Worm (Caenorhabditis elegans) whole organism, mixed stage, embryonic: ENCODE results near the gene unc-60.

Source experiments
- M03D4.4 ChIP-seq: sonication (generic microtip); optimal IDR thresholded peaks from 2 replicates; lab custom pipeline; 2017; ENCODE audit warnings: mild to moderate bottlenecking, missing genetic modification characterization, missing compliant biosample characterization
- bed-3 ChIP-seq: fragments of 200-800 bp; sonication (Bioruptor generic); optimal IDR thresholded peaks from 3 replicates; lab custom pipeline; 2018; ENCODE audit warnings: mild to moderate bottlenecking, missing genetic modification characterization, moderate library complexity, missing compliant biosample characterization
- blmp-1 ChIP-seq: fragments of 150-350 bp; optimal IDR thresholded peaks from 2 replicates; lab custom pipeline; 2014; ENCODE audit warnings: missing biosample characterization, missing genetic modification characterization
- ceh-43 ChIP-seq: fragments of 200-800 bp; sonication (Bioruptor generic); optimal IDR thresholded peaks from 2 replicates; lab custom pipeline; 2018; ENCODE audit warnings: mild to moderate bottlenecking, missing genetic modification characterization, moderate library complexity, missing compliant biosample characterization
- ceh-83 ChIP-seq: fragments of 200-800 bp; sonication (Bioruptor generic); optimal IDR thresholded peaks from 2 replicates; lab custom pipeline; 2018; ENCODE audit warnings: mild to moderate bottlenecking, missing genetic modification characterization, missing compliant biosample characterization
- ces-1 ChIP-seq: fragments of 150-350 bp; optimal IDR thresholded peaks from 2 replicates; lab custom pipeline; 2014; ENCODE audit warnings: missing biosample characterization, missing genetic modification reagents, missing genetic modification characterization
- cnd-1 ChIP-seq: fragments of 200-800 bp; sonication (Bioruptor generic); optimal IDR thresholded peaks from 2 replicates; lab custom pipeline; 2018; ENCODE audit warnings: mild to moderate bottlenecking, missing genetic modification characterization, missing compliant biosample characterization
- drap-1 ChIP-seq: fragments of 200-800 bp; sonication (Bioruptor generic); optimal IDR thresholded peaks from 3 replicates; lab custom pipeline; 2018; ENCODE audit warnings: mild to moderate bottlenecking, missing genetic modification characterization, missing compliant biosample characterization
- elt-1 ChIP-seq: sonication (generic microtip); optimal IDR thresholded peaks from 2 replicates; lab custom pipeline; 2017; ENCODE audit warnings: missing genetic modification characterization, mild to moderate bottlenecking, missing compliant biosample characterization, antibody characterized with exemption, moderate library complexity, borderline replicate concordance; ENCODE audit not compliant: insufficient read depth
- elt-3 ChIP-seq: fragments of 150-350 bp; optimal IDR thresholded peaks from 2 replicates; lab custom pipeline; 2014; ENCODE audit warnings: missing biosample characterization, missing genetic modification characterization
- flh-1 ChIP-seq: fragments of 200-800 bp; sonication (Bioruptor generic); optimal IDR thresholded peaks from 2 replicates; lab custom pipeline; 2018; ENCODE audit warnings: mild to moderate bottlenecking, missing genetic modification characterization, moderate library complexity, missing compliant biosample characterization
- ham-2 ChIP-seq: fragments of 200-800 bp; sonication (Bioruptor generic); optimal IDR thresholded peaks from 2 replicates; lab custom pipeline; 2018; ENCODE audit warnings: mild to moderate bottlenecking, missing genetic modification characterization, missing compliant biosample characterization
- lin-13 ChIP-seq: fragments of 150-350 bp; optimal IDR thresholded peaks from 2 replicates; lab custom pipeline; 2014; ENCODE audit warnings: missing biosample characterization, missing genetic modification characterization
- lsy-2 ChIP-seq: fragments of 150-350 bp; optimal IDR thresholded peaks from 2 replicates; lab custom pipeline; 2014; ENCODE audit warnings: missing biosample characterization, missing genetic modification characterization
- mab-5 ChIP-seq: fragments of 150-350 bp; optimal IDR thresholded peaks from 2 replicates; lab custom pipeline; 2014; ENCODE audit warnings: missing biosample characterization, missing genetic modification characterization
- mep-1 ChIP-seq: fragments of 150-350 bp; optimal IDR thresholded peaks from 2 replicates; lab custom pipeline; 2017; ENCODE audit warnings: missing biosample characterization, missing genetic modification reagents, missing genetic modification characterization, inconsistent platforms
- mls-2 ChIP-seq: sonication (generic microtip); optimal IDR thresholded peaks from 2 replicates; lab custom pipeline; 2016; ENCODE audit warnings: mild to moderate bottlenecking, missing genetic modification characterization, moderate library complexity, missing compliant biosample characterization
- nhr-12 ChIP-seq: fragments of 150-350 bp; optimal IDR thresholded peaks from 2 replicates; lab custom pipeline; 2014; ENCODE audit warnings: missing biosample characterization, missing genetic modification characterization
- nhr-2 ChIP-seq: fragments of 150-350 bp; optimal IDR thresholded peaks from 2 replicates; lab custom pipeline; 2014; ENCODE audit warnings: missing biosample characterization, missing genetic modification characterization
- nhr-237 ChIP-seq: fragments of 150-350 bp; optimal IDR thresholded peaks from 2 replicates; lab custom pipeline; 2014; ENCODE audit warnings: missing biosample characterization, missing genetic modification characterization
- nhr-28 ChIP-seq: fragments of 150-350 bp; optimal IDR thresholded peaks from 2 replicates; lab custom pipeline; 2014; ENCODE audit warnings: missing biosample characterization, missing genetic modification characterization
- nhr-76 ChIP-seq: sonication (generic microtip); optimal IDR thresholded peaks from 2 replicates; lab custom pipeline; 2017; ENCODE audit warnings: missing biosample characterization, missing genetic modification characterization
- snpc-4 ChIP-seq: fragments of 150-350 bp; optimal IDR thresholded peaks from 2 replicates; lab custom pipeline; 2014; ENCODE audit warnings: missing biosample characterization, missing genetic modification characterization
- sptf-1 ChIP-seq: sonication (generic microtip); optimal IDR thresholded peaks from 2 replicates; lab custom pipeline; 2017; ENCODE audit warnings: mild to moderate bottlenecking, missing genetic modification characterization, moderate library complexity, missing compliant biosample characterization
- unc-120 ChIP-seq: sonication (generic microtip); optimal IDR thresholded peaks from 2 replicates; lab custom pipeline; 2017; ENCODE audit warnings: missing genetic modification characterization, missing compliant biosample characterization; ENCODE audit not compliant: poor library complexity, severe bottlenecking
- unc-39 ChIP-seq: fragments of 150-350 bp; optimal IDR thresholded peaks from 2 replicates; lab custom pipeline; 2014; ENCODE audit warnings: missing biosample characterization, missing genetic modification characterization
- unc-62 ChIP-seq: fragments of 150-350 bp; optimal IDR thresholded peaks from 2 replicates; lab custom pipeline; 2014; ENCODE audit warnings: missing biosample characterization, missing genetic modification reagents, missing genetic modification characterization

Gene unc-60

DNA sequence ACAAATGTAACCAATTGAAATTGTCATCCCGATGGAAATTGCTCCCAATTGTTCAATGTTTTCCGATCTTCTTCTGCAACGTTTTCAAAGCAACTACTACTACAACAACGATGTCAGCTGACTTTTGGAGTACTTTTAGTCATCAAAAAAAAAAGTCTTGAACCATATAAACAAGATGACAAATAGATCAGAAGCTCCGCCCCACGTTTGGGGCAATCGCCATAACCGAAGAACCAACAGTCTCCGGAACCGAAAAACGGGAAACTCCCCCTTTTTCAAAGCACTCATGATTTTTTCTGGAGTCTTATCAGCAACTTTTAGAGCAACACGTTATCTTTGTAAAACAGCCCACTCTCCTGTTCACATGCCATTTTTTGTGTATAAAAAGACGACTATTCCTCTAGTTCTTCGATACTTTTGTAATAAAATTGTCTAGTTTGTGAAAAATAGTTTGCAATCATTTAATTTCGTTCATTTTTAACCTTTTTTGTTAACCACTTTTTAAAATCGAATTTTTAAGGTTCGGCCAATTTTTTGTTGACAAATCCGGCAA lies 15.4 kb upstream of the unc-60 start:
- TF ChIP-seq mab-5 (tag; lab: Kevin White, UChicago) (no peak), nhr-237 (no peak)

- TF ChIP-seq ham-2 (GFP tag; lab: Kevin White, UChicago) (no peak), sptf-1 (tag; lab: Kevin White, UChicago) (no peak), cnd-1 (tag; lab: Kevin White, UChicago) (no peak), unc-62 (GFP tag; lab: Kevin White, UChicago) (no peak), mab-5 (tag; lab: Kevin White, UChicago) (no peak), blmp-1 (tag; lab: Kevin White, UChicago) (no peak), bed-3 (GFP tag; lab: Kevin White, UChicago) (no peak), M03D4.4 (no peak), mep-1 (no peak), flh-1 (no peak), elt-1 (tag; lab: Kevin White, UChicago) (no peak)
Observed at ce11 chrV:1460069-1460468, 14.8 kb upstream of the unc-60 start, which contains the start of gene hacd-1. Gene hacd-1 (plus strand): TSS chrV:1460369.

- TF ChIP-seq lin-13 (tag; lab: Kevin White, UChicago) (no peak), nhr-28 (no peak), nhr-76 (tag; lab: Kevin White, UChicago) (no peak), unc-39 (no peak), nhr-2 (tag; lab: Kevin White, UChicago) (no peak), nhr-237 (no peak), ceh-43 (GFP tag; lab: Kevin White, UChicago) (no peak), ceh-83 (no peak), drap-1 (GFP tag; lab: Kevin White, UChicago) (no peak), ces-1 (no peak), blmp-1 (tag; lab: Kevin White, UChicago) (no peak), nhr-12 (tag; lab: Kevin White, UChicago) (no peak), mls-2 (tag; lab: Kevin White, UChicago) (no peak)
Observed at ce11 chrV:1464543-1465040, 10.3 kb upstream of the unc-60 start, which contains the start of the genes fpn-1.2 and pqn-54. Gene fpn-1.2 (minus strand): TSS chrV:1464699. Gene pqn-54 (plus strand): TSS chrV:1464990.

ce11 chrV:1465932-1466331 lies 9.0 kb upstream of the unc-60 start:
- TF ChIP-seq ham-2 (GFP tag; lab: Kevin White, UChicago) (no peak), snpc-4 (tag; lab: Kevin White, UChicago) (no peak), nhr-76 (tag; lab: Kevin White, UChicago) (no peak), unc-120 (no peak), flh-1 (no peak), lsy-2 (tag; lab: Kevin White, UChicago) (no peak), unc-39 (no peak)

ce11 chrV:1466949-1467348 lies 7.9 kb upstream of the unc-60 start:
- TF ChIP-seq unc-120 (peak; percentile 23), bed-3 (GFP tag; lab: Kevin White, UChicago) (no peak), sptf-1 (tag; lab: Kevin White, UChicago) (no peak), ham-2 (GFP tag; lab: Kevin White, UChicago) (no peak), unc-39 (no peak)

DNA sequence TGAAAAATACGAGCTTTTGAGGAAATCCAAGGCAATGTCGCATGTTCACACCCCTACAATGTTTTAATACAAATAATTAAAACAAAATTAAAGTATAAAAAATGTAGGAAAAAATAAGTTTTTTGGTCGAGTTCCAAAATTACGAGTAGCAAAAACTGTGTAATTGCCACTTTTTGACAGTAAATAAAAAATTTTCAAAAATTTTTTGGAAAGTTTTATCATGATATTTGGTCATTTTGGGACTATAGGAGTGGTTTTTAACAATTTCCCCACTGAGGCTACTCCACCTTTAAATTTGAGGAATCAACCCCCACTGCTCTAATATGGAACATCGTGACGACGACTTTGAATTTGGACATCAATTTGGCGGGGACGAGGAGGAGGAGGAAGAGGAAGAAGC lies 7.4 kb upstream of the unc-60 start, which contains the start of gene gid-8:
TSS of gene gid-8 (plus strand) at position 301 of the 400 bp plus-strand sequence.
- TF ChIP-seq elt-3: no peak
- no peak for TF ChIP-seq unc-120
- TF ChIP-seq lsy-2 (tag; lab: Kevin White, UChicago): no peak
- no peak for TF ChIP-seq nhr-12 (tag; lab: Kevin White, UChicago)
- no peak for TF ChIP-seq M03D4.4
- no peak for TF ChIP-seq flh-1
- TF ChIP-seq ceh-83: no peak
- no peak for TF ChIP-seq nhr-237
- no peak for TF ChIP-seq mls-2 (tag; lab: Kevin White, UChicago)
- no peak for TF ChIP-seq unc-39
- no peak for TF ChIP-seq blmp-1 (tag; lab: Kevin White, UChicago)
- TF ChIP-seq nhr-28: no peak
- TF ChIP-seq snpc-4 (tag; lab: Kevin White, UChicago): no peak
- TF ChIP-seq unc-62 (GFP tag; lab: Kevin White, UChicago): no peak
- no peak for TF ChIP-seq cnd-1 (tag; lab: Kevin White, UChicago)
- no peak for TF ChIP-seq mab-5 (tag; lab: Kevin White, UChicago)
- no peak for TF ChIP-seq nhr-76 (tag; lab: Kevin White, UChicago)
